Worm (Caenorhabditis elegans): ENCODE results near the gene dhs-13.
A peak's percentile ranks its signal among the peaks of the same experiment; 100 is the strongest.

dhs-13 gene

DNA sequence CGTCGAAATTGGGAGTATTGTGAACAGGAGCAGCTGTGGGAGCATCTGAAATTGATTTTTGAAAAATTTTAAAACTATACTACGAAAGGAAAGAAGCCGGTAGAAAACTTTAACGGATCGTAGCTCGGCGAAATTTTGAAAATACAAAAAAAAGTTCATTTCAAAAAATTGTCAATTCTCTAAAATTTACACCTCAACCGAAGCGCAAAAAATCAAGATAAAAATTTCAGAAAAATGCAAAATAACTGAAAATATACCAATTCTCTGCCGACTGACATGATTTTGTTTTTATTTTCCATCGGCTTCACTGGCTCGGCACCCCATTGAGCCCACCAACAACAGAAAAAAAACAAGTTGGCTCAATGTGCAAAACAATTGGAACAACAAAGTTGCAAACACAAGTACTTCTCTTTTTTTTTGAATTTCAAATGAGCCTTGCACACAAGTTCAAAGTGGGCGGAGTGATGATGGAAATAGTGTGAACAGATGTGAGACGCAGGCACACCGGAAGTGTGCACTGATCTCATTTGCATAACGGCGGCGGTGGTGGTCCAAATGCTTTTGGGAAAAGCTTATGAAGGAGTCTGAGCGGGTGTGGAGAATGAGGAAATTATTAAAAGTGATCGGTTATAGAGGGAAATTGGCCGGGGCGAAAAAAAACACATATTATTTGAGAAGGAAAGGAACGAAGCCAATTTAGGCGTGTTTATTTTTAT, 3.5 kb upstream of the dhs-13 start, which contains the start of gene F36H9.7:
Gene F36H9.7 (minus strand): TSS at position 51 of the 716 bp plus-strand sequence.
- TF ChIP-seq nhr-76 (tag; optimal IDR thresholded peaks at IDR 0.05) (no peak), ces-1 (GFP tag; optimal IDR thresholded peaks at IDR 0.05) (peak; percentile 78), lin-13 (tag; optimal IDR thresholded peaks at IDR 0.05) (no peak), nhr-237 (tag; optimal IDR thresholded peaks at IDR 0.05) (no peak), lsy-2 (tag; optimal IDR thresholded peaks at IDR 0.05) (no peak), sptf-1 (tag; optimal IDR thresholded peaks at IDR 0.05) (no peak)

DNA sequence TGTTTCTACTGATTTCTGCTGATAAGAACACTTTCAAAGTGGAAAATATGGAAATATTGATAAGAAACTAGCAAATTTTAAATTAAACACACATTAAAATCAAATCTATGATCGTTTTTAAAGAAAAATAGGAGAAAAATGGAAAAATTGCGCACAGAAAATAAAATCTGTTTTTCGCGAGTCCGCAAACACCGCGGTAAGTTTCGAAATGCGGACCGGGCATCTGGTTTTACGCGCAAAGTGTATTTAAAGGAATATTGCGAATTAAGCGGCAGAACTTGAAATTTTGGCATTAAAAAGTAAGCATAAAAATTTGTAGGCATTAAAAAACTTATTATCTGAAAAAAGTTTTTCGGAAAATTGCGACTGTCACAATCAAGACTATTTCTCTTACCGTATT, 1.6 kb upstream of the dhs-13 start:
- TF ChIP-seq M03D4.4 (tag; optimal IDR thresholded peaks at IDR 0.05) (no peak), mls-2 (tag; optimal IDR thresholded peaks at IDR 0.05) (no peak), ham-2 (GFP tag; optimal IDR thresholded peaks at IDR 0.05) (no peak), hlh-1 (tag; optimal IDR thresholded peaks at IDR 0.05) (no peak), cnd-1 (tag; optimal IDR thresholded peaks at IDR 0.05) (no peak), tbx-8 (GFP tag; optimal IDR thresholded peaks at IDR 0.05) (no peak), ces-1 (GFP tag; optimal IDR thresholded peaks at IDR 0.05) (no peak), ceh-39 (tag; optimal IDR thresholded peaks at IDR 0.05) (no peak), zip-8 (tag; optimal IDR thresholded peaks at IDR 0.05) (no peak), unc-62 (GFP tag; optimal IDR thresholded peaks at IDR 0.05) (no peak), mep-1 (tag; optimal IDR thresholded peaks at IDR 0.05) (no peak), ztf-11 (tag; optimal IDR thresholded peaks at IDR 0.05) (no peak)

DNA sequence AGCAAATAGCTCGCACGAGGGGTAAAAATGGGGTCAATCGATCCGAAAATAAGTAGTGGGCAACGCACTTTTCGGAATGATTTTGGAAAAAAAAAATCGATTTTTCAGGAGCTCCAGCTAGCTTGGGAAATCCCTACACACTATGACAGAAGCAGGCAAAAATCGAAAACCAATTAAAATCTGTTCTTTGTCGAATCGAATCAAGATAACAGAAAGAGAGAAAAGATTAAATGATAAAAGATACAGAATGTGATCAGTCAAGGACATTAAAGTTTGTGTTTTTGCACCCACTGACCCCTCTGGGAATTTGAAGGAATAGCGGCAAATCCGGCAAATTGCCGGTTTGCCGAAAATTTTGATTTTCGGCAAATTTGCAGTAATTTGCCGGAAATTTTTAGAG, 4.1 kb downstream of the dhs-13 start:
- TF ChIP-seq elt-1 (tag; optimal IDR thresholded peaks at IDR 0.05; ENCODE audit: borderline replicate concordance, insufficient read depth) (no peak), M03D4.4 (tag; optimal IDR thresholded peaks at IDR 0.05) (no peak), ztf-11 (tag; optimal IDR thresholded peaks at IDR 0.05) (no peak), unc-120 (tag; optimal IDR thresholded peaks at IDR 0.05; ENCODE audit: poor library complexity, severe bottlenecking) (no peak), blmp-1 (tag; optimal IDR thresholded peaks at IDR 0.05) (no peak), mab-5 (tag; optimal IDR thresholded peaks at IDR 0.05) (no peak), ham-2 (GFP tag; optimal IDR thresholded peaks at IDR 0.05) (no peak), lin-13 (tag; optimal IDR thresholded peaks at IDR 0.05) (no peak), nhr-12 (tag; optimal IDR thresholded peaks at IDR 0.05) (no peak), lin-32 (GFP tag; optimal IDR thresholded peaks at IDR 0.05) (no peak), unc-39 (tag; optimal IDR thresholded peaks at IDR 0.05) (no peak)

DNA sequence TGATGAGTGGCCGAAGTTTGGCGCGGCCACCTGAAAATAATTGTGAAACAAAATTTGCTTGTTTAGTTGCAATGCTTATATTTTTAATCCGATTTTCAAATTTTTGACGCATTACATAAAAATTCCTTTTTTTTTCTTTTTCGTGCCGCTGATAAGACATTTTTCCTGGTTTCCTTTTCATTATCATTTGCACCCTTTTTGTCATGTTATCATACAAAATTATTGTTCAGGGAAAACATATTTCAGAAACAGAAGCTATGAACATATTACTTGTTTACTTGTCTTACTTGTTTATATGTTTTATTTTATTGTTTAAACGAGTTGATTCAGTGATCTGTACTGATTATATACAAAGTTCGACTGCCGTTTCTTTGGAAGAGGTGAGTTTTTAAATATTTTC, 10.9 kb downstream of the dhs-13 start, which contains the start of gene clec-205:
Gene clec-205 (plus strand): TSS at position 212 of the 400 bp plus-strand sequence.
- TF ChIP-seq ceh-83 (GFP tag; optimal IDR thresholded peaks at IDR 0.05), result no peak
- no peak for TF ChIP-seq nhr-237 (tag; optimal IDR thresholded peaks at IDR 0.05)
- no peak for TF ChIP-seq nhr-2 (tag; optimal IDR thresholded peaks at IDR 0.05)

DNA sequence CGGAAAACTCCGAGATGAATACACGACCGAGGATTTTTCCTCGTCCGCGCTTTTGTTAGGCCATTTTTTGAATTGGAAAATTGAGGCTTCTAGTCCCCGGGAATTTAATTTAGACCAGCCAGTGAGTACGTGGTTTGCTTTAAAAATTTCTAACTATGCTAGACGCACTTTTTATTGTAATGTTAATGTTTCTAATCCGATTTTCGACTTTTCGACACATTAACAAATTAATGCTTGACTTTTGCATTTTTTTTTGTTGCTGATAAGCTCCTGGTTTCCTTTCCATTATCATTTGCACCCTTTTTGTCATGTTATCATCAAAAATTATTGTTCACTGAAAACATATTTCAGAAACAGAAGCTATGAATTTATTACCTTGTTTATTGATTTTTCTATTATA, 14.7 kb downstream of the dhs-13 start, which contains the start of gene clec-204:
Gene clec-204 (plus strand): TSS at position 301 of the 400 bp plus-strand sequence.
- TF ChIP-seq nhr-12 (tag; optimal IDR thresholded peaks at IDR 0.05), result no peak
- TF ChIP-seq mep-1 (tag; optimal IDR thresholded peaks at IDR 0.05), result no peak
- no peak for TF ChIP-seq M03D4.4 (tag; optimal IDR thresholded peaks at IDR 0.05)
- TF ChIP-seq nhr-237 (tag; optimal IDR thresholded peaks at IDR 0.05), result no peak
- no peak for TF ChIP-seq unc-39 (tag; optimal IDR thresholded peaks at IDR 0.05)
- no peak for TF ChIP-seq ztf-11 (tag; optimal IDR thresholded peaks at IDR 0.05)
- no peak for TF ChIP-seq elt-3 (tag; optimal IDR thresholded peaks at IDR 0.05)
- TF ChIP-seq hlh-1 (tag; optimal IDR thresholded peaks at IDR 0.05), result no peak
- TF ChIP-seq sem-2 (GFP tag; optimal IDR thresholded peaks at IDR 0.05), result no peak

DNA sequence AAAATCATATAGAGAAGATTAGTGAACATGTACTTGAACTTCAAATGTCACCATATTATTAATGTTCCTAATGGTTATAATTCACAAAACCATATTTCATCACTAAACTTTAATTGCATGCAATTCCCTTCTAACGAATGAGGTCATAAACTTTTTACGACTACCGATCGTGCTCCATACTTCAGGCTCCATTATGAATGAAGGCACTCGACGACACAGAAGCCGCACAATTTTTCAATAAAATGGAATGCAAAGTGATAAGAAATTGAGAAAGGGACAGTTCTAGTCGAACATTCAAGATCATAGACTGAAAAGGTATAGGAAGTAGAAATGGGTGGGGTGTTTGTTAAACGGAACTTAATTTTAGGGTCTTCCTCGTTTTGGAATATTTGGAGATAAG, 15.4 kb downstream of the dhs-13 start:
- TF ChIP-seq elt-3 (tag; optimal IDR thresholded peaks at IDR 0.05), result no peak
- TF ChIP-seq unc-39 (tag; optimal IDR thresholded peaks at IDR 0.05), result no peak
- no peak for TF ChIP-seq tbx-8 (GFP tag; optimal IDR thresholded peaks at IDR 0.05)
- no peak for TF ChIP-seq unc-120 (tag; optimal IDR thresholded peaks at IDR 0.05; ENCODE audit: poor library complexity, severe bottlenecking)
- no peak for TF ChIP-seq mep-1 (tag; optimal IDR thresholded peaks at IDR 0.05)
- TF ChIP-seq snpc-4 (tag; optimal IDR thresholded peaks at IDR 0.05), result no peak
- no peak for TF ChIP-seq ham-2 (GFP tag; optimal IDR thresholded peaks at IDR 0.05)
- TF ChIP-seq lin-13 (tag; optimal IDR thresholded peaks at IDR 0.05), result no peak

Measured in whole organism, mixed stage, embryonic.